Worm (Caenorhabditis elegans) whole organism, late embryonic: ENCODE results near the gene leo-1.

Experiments used
- C08G9.2 ChIP-seq: sonication (generic microtip); optimal IDR thresholded peaks from 2 replicates; lab custom pipeline; 2016; ENCODE audit warnings: mild to moderate bottlenecking, missing genetic modification characterization, moderate library complexity, missing compliant biosample characterization
- C38D4.7 ChIP-seq: fragments of 200-800 bp; sonication (Bioruptor generic); optimal IDR thresholded peaks from 2 replicates; lab custom pipeline; 2018; ENCODE audit warnings: mild to moderate bottlenecking, missing genetic modification characterization, moderate library complexity, missing compliant biosample characterization
- F13H6.1 ChIP-seq: sonication (generic microtip); optimal IDR thresholded peaks from 2 replicates; lab custom pipeline; 2016; ENCODE audit warnings: missing genetic modification characterization, missing compliant biosample characterization
- K02D7.2 ChIP-seq: sonication (generic microtip); optimal IDR thresholded peaks from 2 replicates; lab custom pipeline; 2017; ENCODE audit warnings: mild to moderate bottlenecking, missing genetic modification characterization, missing compliant biosample characterization
- T23F11.4 ChIP-seq: fragments of 200-800 bp; sonication (Bioruptor generic); optimal IDR thresholded peaks from 2 replicates; lab custom pipeline; 2018; ENCODE audit warnings: mild to moderate bottlenecking, missing genetic modification characterization, missing compliant biosample characterization
- ceh-14 ChIP-seq: sonication (generic microtip); optimal IDR thresholded peaks from 2 replicates; lab custom pipeline; 2016; ENCODE audit warnings: missing genotype, missing genetic modification characterization, missing compliant biosample characterization
- ceh-19 ChIP-seq: fragments of 200-800 bp; sonication (Bioruptor generic); optimal IDR thresholded peaks from 2 replicates; lab custom pipeline; 2018; ENCODE audit warnings: mild to moderate bottlenecking, missing genetic modification characterization, missing compliant biosample characterization
- ceh-2 ChIP-seq: sonication (generic microtip); optimal IDR thresholded peaks from 2 replicates; lab custom pipeline; 2016; ENCODE audit warnings: missing genotype, missing genetic modification characterization, missing compliant biosample characterization
- ceh-48 ChIP-seq: sonication (generic microtip); optimal IDR thresholded peaks from 2 replicates; lab custom pipeline; 2016; ENCODE audit warnings: missing genetic modification characterization, inconsistent platforms, missing compliant biosample characterization
- ceh-6 ChIP-seq: fragments of 200-800 bp; sonication (Bioruptor generic); optimal IDR thresholded peaks from 2 replicates; lab custom pipeline; 2018; ENCODE audit warnings: mild to moderate bottlenecking, missing genetic modification characterization, missing compliant biosample characterization
- che-1 ChIP-seq: sonication (generic microtip); optimal IDR thresholded peaks from 2 replicates; lab custom pipeline; 2016; ENCODE audit warnings: mild to moderate bottlenecking, missing genetic modification characterization, missing compliant biosample characterization
- elt-4 ChIP-seq: sonication (generic microtip); optimal IDR thresholded peaks from 2 replicates; lab custom pipeline; 2016; ENCODE audit warnings: missing genetic modification characterization, missing compliant biosample characterization
- ets-4 ChIP-seq: sonication (generic microtip); optimal IDR thresholded peaks from 2 replicates; lab custom pipeline; 2016; ENCODE audit warnings: missing genetic modification characterization, missing compliant biosample characterization
- fax-1 ChIP-seq: sonication (generic microtip); optimal IDR thresholded peaks from 2 replicates; lab custom pipeline; 2016; ENCODE audit warnings: missing genotype, missing genetic modification characterization, missing compliant biosample characterization
- fkh-6 ChIP-seq: sonication (generic microtip); optimal IDR thresholded peaks from 2 replicates; lab custom pipeline; 2016; ENCODE audit warnings: missing genetic modification characterization, missing compliant biosample characterization
- hlh-15 ChIP-seq: sonication (generic microtip); optimal IDR thresholded peaks from 2 replicates; lab custom pipeline; 2016; ENCODE audit warnings: missing genetic modification characterization, missing compliant biosample characterization
- hlh-30 ChIP-seq: sonication (generic microtip); optimal IDR thresholded peaks from 2 replicates; lab custom pipeline; 2017; ENCODE audit warnings: antibody characterized with exemption, missing genetic modification characterization, missing compliant biosample characterization; ENCODE audit not compliant: insufficient read depth
- hlh-6 ChIP-seq: sonication (generic microtip); optimal IDR thresholded peaks from 2 replicates; lab custom pipeline; 2016; ENCODE audit warnings: missing genotype, missing genetic modification characterization, missing compliant biosample characterization
- lin-11 ChIP-seq: fragments of 200-800 bp; sonication (Bioruptor generic); optimal IDR thresholded peaks from 2 replicates; lab custom pipeline; 2018; ENCODE audit warnings: mild to moderate bottlenecking, missing genetic modification characterization, missing compliant biosample characterization
- madf-2 ChIP-seq: sonication (generic microtip); optimal IDR thresholded peaks from 2 replicates; lab custom pipeline; 2017; ENCODE audit warnings: missing genetic modification characterization, missing compliant biosample characterization
- nfya-1 ChIP-seq: sonication (generic microtip); optimal IDR thresholded peaks from 2 replicates; lab custom pipeline; 2017; ENCODE audit warnings: missing genetic modification characterization, mild to moderate bottlenecking, missing compliant biosample characterization, antibody characterized with exemption, moderate library complexity
- nhr-11 ChIP-seq: fragments of 150-350 bp; optimal IDR thresholded peaks from 2 replicates; lab custom pipeline; 2014; ENCODE audit warnings: missing biosample characterization, missing genetic modification characterization
- nhr-232 ChIP-seq: sonication (generic microtip); optimal IDR thresholded peaks from 2 replicates; lab custom pipeline; 2016; ENCODE audit warnings: missing genetic modification characterization, missing compliant biosample characterization
- pag-3 ChIP-seq: sonication (generic microtip); optimal IDR thresholded peaks from 2 replicates; lab custom pipeline; 2016; ENCODE audit warnings: missing compliant biosample characterization, missing genetic modification characterization, borderline replicate concordance
- pat-9 ChIP-seq: fragments of 200-800 bp; sonication (Bioruptor generic); optimal IDR thresholded peaks from 2 replicates; lab custom pipeline; 2018; ENCODE audit warnings: mild to moderate bottlenecking, missing genetic modification characterization, moderate library complexity, missing compliant biosample characterization
- pax-1 ChIP-seq: fragments of 150-350 bp; optimal IDR thresholded peaks from 2 replicates; lab custom pipeline; 2014; ENCODE audit warnings: missing biosample characterization, missing genetic modification characterization
- pha-2 ChIP-seq: sonication (generic microtip); optimal IDR thresholded peaks from 2 replicates; lab custom pipeline; 2017; ENCODE audit warnings: mild to moderate bottlenecking, missing genetic modification characterization, missing compliant biosample characterization
- pha-4 ChIP-seq: fragments of 150-350 bp; optimal IDR thresholded peaks from 2 replicates; lab custom pipeline; 2018; ENCODE audit warnings: missing biosample characterization, missing genetic modification reagents, missing genetic modification characterization
- pqm-1 ChIP-seq: sonication (generic microtip); optimal IDR thresholded peaks from 2 replicates; lab custom pipeline; 2016; ENCODE audit warnings: missing genetic modification characterization, missing compliant biosample characterization
- pros-1 ChIP-seq: fragments of 150-350 bp; optimal IDR thresholded peaks from 2 replicates; lab custom pipeline; 2014; ENCODE audit warnings: missing biosample characterization, missing genetic modification reagents, missing genetic modification characterization
- sox-4 ChIP-seq: sonication (generic microtip); optimal IDR thresholded peaks from 2 replicates; lab custom pipeline; 2017; ENCODE audit warnings: mild to moderate bottlenecking, missing genetic modification characterization, inconsistent platforms, missing compliant biosample characterization
- syd-9 ChIP-seq: sonication (generic microtip); optimal IDR thresholded peaks from 2 replicates; lab custom pipeline; 2016; ENCODE audit warnings: mild to moderate bottlenecking, missing genetic modification characterization, moderate library complexity, missing compliant biosample characterization
- tbx-2 ChIP-seq: sonication (generic microtip); optimal IDR thresholded peaks from 2 replicates; lab custom pipeline; 2016; ENCODE audit warnings: missing genetic modification characterization, missing compliant biosample characterization
- tbx-7 ChIP-seq: sonication (generic microtip); optimal IDR thresholded peaks from 2 replicates; lab custom pipeline; 2016; ENCODE audit warnings: missing genotype, missing genetic modification characterization, missing compliant biosample characterization
- ttx-3 ChIP-seq: sonication (generic microtip); optimal IDR thresholded peaks from 2 replicates; lab custom pipeline; 2016; ENCODE audit warnings: missing genetic modification reagents, missing genetic modification characterization, missing compliant biosample characterization
- unc-3 ChIP-seq, 2 experiments: fragments of 200-800 bp in 1 of 2; sonication (Bioruptor generic) in 1 of 2; sonication (generic microtip) in 1 of 2; conservative IDR thresholded peaks in 1 of 2; optimal IDR thresholded peaks in 1 of 2; 2 replicates each; pipeline versions ENCODE4 v1.3.6 to Lab custom; 2016 to 2022; ENCODE audit warnings: missing compliant biosample characterization in 2 of 2, missing genetic modification characterization in 2 of 2, missing genetic modification reagents in 1 of 2
- unc-55 ChIP-seq: sonication (generic microtip); optimal IDR thresholded peaks from 2 replicates; lab custom pipeline; 2017; ENCODE audit warnings: missing biosample characterization, missing genetic modification reagents, missing genetic modification characterization
- unc-86 ChIP-seq: sonication (generic microtip); optimal IDR thresholded peaks from 2 replicates; lab custom pipeline; 2016; ENCODE audit warnings: missing genetic modification characterization, missing compliant biosample characterization
- zip-5 ChIP-seq: sonication (generic microtip); optimal IDR thresholded peaks from 2 replicates; lab custom pipeline; 2016; ENCODE audit warnings: missing genetic modification characterization, missing compliant biosample characterization

Gene leo-1

DNA sequence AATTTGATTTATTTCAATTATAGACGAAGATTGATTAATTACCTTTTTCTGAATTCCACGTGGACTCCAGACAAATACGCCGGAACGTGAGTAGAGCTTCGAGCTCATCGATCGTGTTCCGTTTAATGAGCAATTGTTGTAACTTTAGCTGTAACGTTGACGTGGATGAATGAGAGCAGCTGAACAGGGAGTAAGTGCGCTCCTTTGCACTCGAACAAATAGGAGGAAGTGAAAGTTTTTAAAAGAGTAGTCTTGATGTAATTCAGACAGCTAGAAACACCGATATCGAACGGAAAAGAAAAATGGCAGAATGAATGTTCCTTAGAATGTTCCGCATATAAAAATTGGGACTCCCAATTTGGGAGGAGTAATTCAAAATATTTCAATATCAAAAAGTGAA lies 42.5 kb upstream of the leo-1 start, which contains the start of gene sec-31:
Gene sec-31 (minus strand): TSS at position 148 of the 400 bp plus-strand sequence.
- no peak for TF ChIP-seq pha-4 (tag; lab: Kevin White, UChicago)
- no peak for TF ChIP-seq sox-4 (tag; lab: Kevin White, UChicago)
- TF ChIP-seq nhr-232 (tag; lab: Kevin White, UChicago), result no peak
- TF ChIP-seq ets-4, result no peak
- TF ChIP-seq ceh-48 (tag; lab: Kevin White, UChicago), result no peak
- TF ChIP-seq madf-2, result no peak
- no peak for TF ChIP-seq ttx-3 (tag; lab: Kevin White, UChicago)
- no peak for TF ChIP-seq ceh-2 (tag; lab: Kevin White, UChicago)
- no peak for TF ChIP-seq pax-1 (tag; lab: Kevin White, UChicago)
- TF ChIP-seq ceh-6 (GFP tag; lab: Kevin White, UChicago), result no peak
- TF ChIP-seq ceh-14 (tag; lab: Kevin White, UChicago), result no peak
- no peak for TF ChIP-seq unc-86
- no peak for TF ChIP-seq hlh-15
- no peak for TF ChIP-seq C08G9.2 (tag; lab: Kevin White, UChicago)
- no peak for TF ChIP-seq syd-9 (tag; lab: Kevin White, UChicago)
- no peak for TF ChIP-seq unc-3 (GFP tag; conservative IDR thresholded peaks at IDR 0.05; lab: Robert Waterston, UW)
- TF ChIP-seq unc-3 (tag; optimal IDR thresholded peaks at IDR 0.05; lab: Kevin White, UChicago), result no peak
- no peak for TF ChIP-seq pros-1 (tag; lab: Kevin White, UChicago)
- no peak for TF ChIP-seq pat-9 (tag; lab: Kevin White, UChicago)
- TF ChIP-seq che-1 (tag; lab: Kevin White, UChicago), result no peak
- TF ChIP-seq pag-3 (tag; lab: Kevin White, UChicago), result no peak

DNA sequence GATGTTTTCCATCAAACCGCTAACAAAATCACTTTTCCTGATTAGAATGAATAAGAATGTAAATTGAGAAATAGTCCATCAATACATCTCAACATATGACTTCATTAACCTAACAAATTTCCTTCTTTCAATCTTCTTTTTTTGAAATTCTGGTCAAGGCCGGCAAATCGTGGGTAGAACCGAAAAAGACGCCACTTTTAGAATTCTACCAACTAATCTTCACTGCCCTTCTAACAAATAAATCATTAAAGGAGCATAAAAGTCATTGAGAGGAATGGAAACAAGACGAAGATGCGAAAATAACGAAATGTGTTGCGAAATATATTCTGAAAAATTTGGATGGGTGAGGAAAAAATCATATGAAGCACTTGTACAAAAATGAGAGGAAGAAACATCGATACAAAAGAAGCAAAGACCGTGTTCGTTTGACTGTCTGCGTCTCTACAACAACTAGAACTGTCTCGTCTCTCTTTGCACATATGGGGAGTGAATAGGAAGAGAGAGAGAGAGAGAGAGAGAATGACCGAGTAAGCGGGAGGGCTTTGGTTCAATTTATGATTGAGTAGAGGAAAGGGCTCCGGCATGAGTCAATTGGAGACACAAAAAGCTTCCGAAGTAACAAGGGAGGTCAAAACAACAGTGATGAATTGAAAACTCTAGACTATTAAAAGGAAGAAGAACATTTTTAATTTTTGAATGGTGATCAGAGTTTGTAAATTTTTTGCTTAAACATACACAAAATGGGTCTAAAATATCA lies 34.8 kb upstream of the leo-1 start:
- TF ChIP-seq elt-4, result no peak
- no peak for TF ChIP-seq C38D4.7 (GFP tag; lab: Kevin White, UChicago)
- TF ChIP-seq nfya-1, result peak; percentile 5
- TF ChIP-seq zip-5 (tag; lab: Kevin White, UChicago), result no peak
- TF ChIP-seq lin-11 (tag; lab: Kevin White, UChicago), result no peak
- TF ChIP-seq pha-2 (tag; lab: Kevin White, UChicago), result no peak
- no peak for TF ChIP-seq pqm-1 (tag; lab: Kevin White, UChicago)
- TF ChIP-seq unc-3 (GFP tag; conservative IDR thresholded peaks at IDR 0.05; lab: Robert Waterston, UW), result no peak
- TF ChIP-seq unc-3 (tag; optimal IDR thresholded peaks at IDR 0.05; lab: Kevin White, UChicago), result no peak
- peak; percentile 0 for TF ChIP-seq tbx-2 (tag; lab: Kevin White, UChicago)
- no peak for TF ChIP-seq hlh-30 (tag; lab: Kevin White, UChicago)
- TF ChIP-seq hlh-6 (tag; lab: Kevin White, UChicago), result no peak
- no peak for TF ChIP-seq nhr-11 (tag; lab: Kevin White, UChicago)

DNA sequence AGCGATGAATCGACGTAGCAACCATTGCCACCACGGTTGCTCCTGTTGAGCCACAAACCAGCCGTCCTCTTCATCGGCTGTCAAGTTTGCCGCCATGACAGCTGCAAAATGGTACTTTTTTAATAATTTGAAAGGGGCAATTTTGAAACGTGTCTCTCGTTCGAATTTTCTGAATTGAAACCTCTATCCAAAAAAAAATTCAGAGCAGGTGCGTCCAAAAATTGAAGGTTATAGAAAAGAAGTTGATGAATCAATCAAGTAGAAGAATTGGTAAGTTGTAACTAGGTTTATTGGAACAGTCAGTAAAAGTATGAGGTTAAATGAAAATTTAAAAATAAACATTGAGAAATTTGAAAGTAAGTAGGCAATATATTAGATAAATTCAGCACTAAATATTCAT lies 32.2 kb upstream of the leo-1 start, which contains the start of gene T01G1.4:
Gene T01G1.4 (minus strand): TSS at position 101 of the 400 bp plus-strand sequence.
- TF ChIP-seq ceh-2 (tag; lab: Kevin White, UChicago), result no peak

DNA sequence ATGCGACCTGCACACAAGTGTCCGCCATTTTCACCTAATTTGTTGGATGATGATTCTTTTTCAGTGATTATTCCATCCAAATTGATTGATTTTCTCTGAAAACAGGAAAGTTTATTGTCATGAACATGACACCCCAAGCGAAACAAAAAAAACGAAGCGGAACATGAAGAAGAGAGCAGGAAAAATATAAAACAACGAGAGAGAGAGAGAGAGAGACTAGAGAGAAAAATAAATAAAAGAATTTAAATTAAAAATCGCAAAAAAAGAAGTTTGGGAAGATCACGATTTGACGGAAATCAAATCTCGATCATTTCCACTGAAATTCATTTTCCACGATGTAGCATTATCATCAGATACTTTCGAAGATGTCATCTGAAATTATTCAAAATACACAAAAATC lies 30.6 kb upstream of the leo-1 start, which contains the start of gene klp-12:
Gene klp-12 (minus strand): TSS at position 101 of the 400 bp plus-strand sequence.
- no peak for TF ChIP-seq nhr-11 (tag; lab: Kevin White, UChicago)
- no peak for TF ChIP-seq tbx-2 (tag; lab: Kevin White, UChicago)
- no peak for TF ChIP-seq K02D7.2 (tag; lab: Kevin White, UChicago)
- no peak for TF ChIP-seq tbx-7 (tag; lab: Kevin White, UChicago)
- TF ChIP-seq pha-2 (tag; lab: Kevin White, UChicago), result no peak
- no peak for TF ChIP-seq unc-55 (GFP tag; lab: Kevin White, UChicago)
- TF ChIP-seq T23F11.4 (GFP tag; lab: Kevin White, UChicago), result no peak
- no peak for TF ChIP-seq F13H6.1
- TF ChIP-seq fkh-6, result no peak
- TF ChIP-seq fax-1, result no peak
- no peak for TF ChIP-seq ceh-19
- TF ChIP-seq, all 69 proteins: peak for 0
